Fruit fly (Drosophila melanogaster) whole organism, embryonic: Measurements from ENCODE around the gene CG43610.

Experiments
- Abd-B ChIP-seq: fragments of 200-800 bp; sonication (Bioruptor generic); optimal IDR thresholded peaks from 2 replicates; lab custom pipeline; 2018; ENCODE audit warnings: missing biosample characterization, mild to moderate bottlenecking, missing genetic modification characterization, moderate library complexity
- Bgb ChIP-seq: fragments of 200-800 bp; sonication (Bioruptor generic); IDR thresholded peaks from 2 replicates; pipeline ENCODE4 v1.3.6; 2022; ENCODE audit warnings: missing biosample characterization, missing genetic modification characterization; ENCODE audit not compliant: partially characterized antibody
- Bteb2 ChIP-seq: fragments of 200-800 bp; sonication (Bioruptor generic); optimal IDR thresholded peaks from 2 replicates; lab custom pipeline; 2016; ENCODE audit warnings: missing biosample characterization, missing genetic modification characterization
- CG10147 ChIP-seq: fragments of 200-800 bp; sonication (Bioruptor generic); optimal IDR thresholded peaks from 2 replicates; lab custom pipeline; 2019; ENCODE audit warnings: missing biosample characterization, mild to moderate bottlenecking, missing genetic modification characterization, moderate library complexity
- CG12071 ChIP-seq: fragments of 200-800 bp; sonication (Bioruptor generic); optimal IDR thresholded peaks from 3 replicates; lab custom pipeline; 2018; ENCODE audit warnings: missing biosample characterization, mild to moderate bottlenecking, missing genetic modification characterization
- CG12391 ChIP-seq: fragments of 200-800 bp; sonication (Bioruptor generic); optimal IDR thresholded peaks from 3 replicates; lab custom pipeline; 2018; ENCODE audit warnings: missing biosample characterization, mild to moderate bottlenecking, missing genetic modification characterization, moderate library complexity
- CG12659 ChIP-seq: fragments of 200-800 bp; sonication (Bioruptor generic); optimal IDR thresholded peaks from 3 replicates; lab custom pipeline; 2017; ENCODE audit warnings: mild to moderate bottlenecking, missing biosample characterization, missing genetic modification reagents, missing genetic modification characterization
- CG13296 ChIP-seq: fragments of 200-800 bp; sonication (Bioruptor generic); optimal IDR thresholded peaks from 3 replicates; lab custom pipeline; 2018; ENCODE audit warnings: missing biosample characterization, mild to moderate bottlenecking, missing genetic modification characterization
- CG14710 ChIP-seq: fragments of 200-800 bp; sonication (Bioruptor generic); optimal IDR thresholded peaks from 3 replicates; lab custom pipeline; 2019; ENCODE audit warnings: missing biosample characterization, mild to moderate bottlenecking, missing genetic modification characterization, moderate library complexity
- CG15514 ChIP-seq: fragments of 200-800 bp; sonication (Bioruptor generic); optimal IDR thresholded peaks from 3 replicates; lab custom pipeline; 2017; ENCODE audit warnings: missing biosample characterization, missing genetic modification characterization, mild to moderate bottlenecking, moderate library complexity, missing genetic modification reagents
- CG15601 ChIP-seq: fragments of 200-800 bp; sonication (Bioruptor generic); optimal IDR thresholded peaks from 3 replicates; lab custom pipeline; 2019; ENCODE audit warnings: missing biosample characterization, mild to moderate bottlenecking, missing genetic modification characterization, moderate library complexity
- CG31441 ChIP-seq: fragments of 200-800 bp; sonication (Bioruptor generic); IDR thresholded peaks from 2 replicates; pipeline ENCODE4 v1.3.6; 2022; ENCODE audit warnings: missing biosample characterization, missing genetic modification characterization
- CG32532 ChIP-seq: fragments of 200-800 bp; sonication (Bioruptor generic); IDR thresholded peaks from 2 replicates; pipeline ENCODE4 v1.3.6; 2022; ENCODE audit warnings: missing biosample characterization, missing genetic modification characterization
- CG34422 ChIP-seq: fragments of 200-800 bp; sonication (Bioruptor generic); IDR thresholded peaks from 3 replicates; pipeline ENCODE4 v1.3.6; 2022; ENCODE audit warnings: missing biosample characterization, missing genetic modification characterization
- CG4404 ChIP-seq: fragments of 200-800 bp; sonication (Bioruptor generic); IDR thresholded peaks from 2 replicates; pipeline ENCODE4 v1.3.6; 2022; ENCODE audit warnings: missing biosample characterization, missing genetic modification characterization
- CG6175 ChIP-seq: fragments of 200-800 bp; sonication (Bioruptor generic); IDR thresholded peaks from 3 replicates; pipeline ENCODE4 v1.3.6; 2022; ENCODE audit warnings: missing biosample characterization, missing genetic modification characterization
- CG7556 ChIP-seq: fragments of 200-800 bp; sonication (Bioruptor generic); optimal IDR thresholded peaks from 2 replicates; lab custom pipeline; 2017; ENCODE audit warnings: missing biosample characterization, mild to moderate bottlenecking, missing genetic modification characterization
- CG9215 ChIP-seq: fragments of 200-800 bp; sonication (Bioruptor generic); IDR thresholded peaks from 2 replicates; pipeline ENCODE4 v1.3.6; 2022; ENCODE audit warnings: missing biosample characterization, missing genetic modification characterization
- D19A ChIP-seq: fragments of 200-800 bp; optimal IDR thresholded peaks from 3 replicates; lab custom pipeline; 2019; ENCODE audit warnings: missing biosample characterization, mild to moderate bottlenecking, missing genetic modification characterization, moderate library complexity
- D19B ChIP-seq: fragments of 200-800 bp; sonication (Bioruptor generic); optimal IDR thresholded peaks from 2 replicates; lab custom pipeline; 2017; ENCODE audit warnings: missing biosample characterization, mild to moderate bottlenecking, missing genetic modification characterization
- E2f2 ChIP-seq: fragments of 200-800 bp; sonication (Bioruptor generic); IDR thresholded peaks from 2 replicates; pipeline ENCODE4 v1.3.6; 2022; ENCODE audit warnings: missing biosample characterization, missing genetic modification characterization
- Elba2 ChIP-seq: fragments of 200-800 bp; sonication (Bioruptor generic); optimal IDR thresholded peaks from 3 replicates; lab custom pipeline; 2016; ENCODE audit warnings: missing biosample characterization, missing genetic modification characterization
- Fer2 ChIP-seq: fragments of 200-800 bp; sonication (Bioruptor generic); optimal IDR thresholded peaks from 2 replicates; lab custom pipeline; 2018; ENCODE audit warnings: missing biosample characterization, mild to moderate bottlenecking, missing genetic modification characterization, moderate library complexity
- H2.0 ChIP-seq: fragments of 200-800 bp; sonication (Bioruptor generic); IDR thresholded peaks from 2 replicates; pipeline ENCODE4 v1.3.6; 2022; ENCODE audit warnings: missing biosample characterization, missing genetic modification characterization
- HLH3B ChIP-seq: fragments of 200-800 bp; sonication (Bioruptor generic); IDR thresholded peaks from 2 replicates; pipeline ENCODE4 v1.3.6; 2022; ENCODE audit warnings: missing biosample characterization, missing genetic modification characterization
- Meics ChIP-seq: fragments of 200-800 bp; sonication (Bioruptor generic); optimal IDR thresholded peaks from 2 replicates; lab custom pipeline; 2017; ENCODE audit warnings: missing biosample characterization, mild to moderate bottlenecking, missing genetic modification characterization
- NC2β ChIP-seq: fragments of 200-800 bp; sonication (Bioruptor generic); optimal IDR thresholded peaks from 2 replicates; lab custom pipeline; 2016; ENCODE audit warnings: missing biosample characterization, missing genetic modification characterization
- NK7.1 ChIP-seq: fragments of 200-800 bp; sonication (Bioruptor generic); optimal IDR thresholded peaks from 3 replicates; lab custom pipeline; 2016; ENCODE audit warnings: missing biosample characterization, missing genetic modification characterization
- Poxn ChIP-seq: fragments of 200-800 bp; sonication (Bioruptor generic); IDR thresholded peaks from 2 replicates; pipeline ENCODE4 v1.3.6; 2022; ENCODE audit warnings: missing biosample characterization, missing genetic modification characterization
- Ravus ChIP-seq: fragments of 200-800 bp; sonication (Bioruptor generic); IDR thresholded peaks from 2 replicates; pipeline ENCODE4 v1.3.6; 2022; ENCODE audit warnings: missing biosample characterization, missing genetic modification characterization
- Vsx1 ChIP-seq: fragments of 200-800 bp; sonication (Bioruptor generic); optimal IDR thresholded peaks from 2 replicates; lab custom pipeline; 2017; ENCODE audit warnings: missing biosample characterization, mild to moderate bottlenecking, missing genetic modification characterization, missing genetic modification reagents
- dysf ChIP-seq: fragments of 200-800 bp; sonication (Bioruptor generic); IDR thresholded peaks from 3 replicates; pipeline ENCODE4 v1.3.6; 2022; ENCODE audit warnings: missing biosample characterization, missing genetic modification characterization
- en ChIP-seq: fragments of 200-800 bp; sonication (Bioruptor generic); optimal IDR thresholded peaks from 2 replicates; lab custom pipeline; 2016; ENCODE audit warnings: missing biosample characterization, missing genetic modification characterization
- exex ChIP-seq: fragments of 200-800 bp; sonication (Bioruptor generic); optimal IDR thresholded peaks from 4 replicates; lab custom pipeline; 2018; ENCODE audit warnings: missing biosample characterization, mild to moderate bottlenecking, missing genetic modification characterization, moderate library complexity
- gt ChIP-seq: fragments of 200-800 bp; sonication (Bioruptor generic); IDR thresholded peaks from 2 replicates; pipeline ENCODE4 v1.3.6; 2022; ENCODE audit warnings: missing biosample characterization, missing genetic modification characterization
- hb ChIP-seq: fragments of 200-800 bp; sonication (Bioruptor generic); IDR thresholded peaks from 3 replicates; pipeline ENCODE4 v1.3.6; 2022; ENCODE audit warnings: missing biosample characterization, missing genetic modification characterization; ENCODE audit not compliant: partially characterized antibody
- hkb ChIP-seq, 2 experiments: fragments of 200-800 bp in 1 of 2; fragments of >200 bp in 1 of 2; sonication (Bioruptor generic) in 1 of 2; IDR thresholded peaks in 1 of 2; optimal IDR thresholded peaks in 1 of 2; 2 replicates each; pipeline versions ENCODE4 v1.3.6 to Lab custom; 2017 to 2022; ENCODE audit warnings: missing biosample characterization in 1 of 2, missing genetic modification characterization in 1 of 2
- ken ChIP-seq: fragments of 200-800 bp; sonication (Bioruptor generic); IDR thresholded peaks from 3 replicates; pipeline ENCODE4 v1.3.6; 2022; ENCODE audit warnings: missing biosample characterization, missing genetic modification characterization
- lmd ChIP-seq: fragments of 200-800 bp; sonication (Bioruptor generic); IDR thresholded peaks from 2 replicates; pipeline ENCODE4 v1.3.6; 2022; ENCODE audit warnings: missing biosample characterization, missing genetic modification characterization
- phol ChIP-seq: fragments of 200-800 bp; sonication (Bioruptor generic); optimal IDR thresholded peaks from 3 replicates; lab custom pipeline; 2018; ENCODE audit warnings: missing biosample characterization, mild to moderate bottlenecking, missing genetic modification characterization, moderate library complexity
- pnt ChIP-seq: fragments of 200-800 bp; sonication (Bioruptor generic); optimal IDR thresholded peaks from 3 replicates; lab custom pipeline; 2016; ENCODE audit warnings: missing biosample characterization, missing genetic modification characterization
- repo ChIP-seq: fragments of 200-800 bp; sonication (Bioruptor generic); optimal IDR thresholded peaks from 2 replicates; lab custom pipeline; 2016; ENCODE audit warnings: missing biosample characterization, missing genetic modification characterization
- stc ChIP-seq: fragments of 200-800 bp; sonication (Bioruptor generic); IDR thresholded peaks from 2 replicates; pipeline ENCODE4 v1.3.6; 2022; ENCODE audit warnings: missing biosample characterization, missing genetic modification characterization
- sug ChIP-seq: fragments of 200-800 bp; optimal IDR thresholded peaks from 2 replicates; lab custom pipeline; 2019; ENCODE audit warnings: missing biosample characterization, mild to moderate bottlenecking, missing genetic modification characterization, moderate library complexity
- tgo ChIP-seq: fragments of 200-800 bp; sonication (Bioruptor generic); IDR thresholded peaks from 3 replicates; pipeline ENCODE4 v1.3.6; 2022; ENCODE audit warnings: missing biosample characterization, missing genetic modification characterization
- tin ChIP-seq: fragments of 200-800 bp; sonication (Bioruptor generic); optimal IDR thresholded peaks from 3 replicates; lab custom pipeline; 2016; ENCODE audit warnings: missing biosample characterization, missing genetic modification characterization
- trh ChIP-seq: fragments of 200-800 bp; sonication (Bioruptor generic); optimal IDR thresholded peaks from 2 replicates; lab custom pipeline; 2016; ENCODE audit warnings: missing biosample characterization, missing genetic modification characterization
- unc-4 ChIP-seq: fragments of 200-800 bp; sonication (Bioruptor generic); IDR thresholded peaks from 2 replicates; pipeline ENCODE4 v1.3.6; 2022; ENCODE audit warnings: missing biosample characterization, missing genetic modification characterization; ENCODE audit not compliant: partially characterized antibody
- z ChIP-seq: fragments of 200-800 bp; sonication (Bioruptor generic); IDR thresholded peaks from 3 replicates; pipeline ENCODE4 v1.3.6; 2022; ENCODE audit warnings: missing biosample characterization, missing genetic modification characterization

The CG43610 gene

dm6 chr2L:6819230-6820049, 20.4 kb downstream of the CG43610 start (continued):
- TF ChIP-seq trh, result no peak
- 0 out of 2 replicates have a peak, but pooled peaks have one; percentile 15 for TF ChIP-seq CG4404 (GFP tag; lab: Robert Waterston, UW)
- no peak for TF ChIP-seq H2.0 (GFP tag; lab: Robert Waterston, UW)
- TF ChIP-seq CG34422 (GFP tag; lab: Robert Waterston, UW), result peak; percentile 33; the same call in 1 of the 3 replicates
- peak; percentile 62; the same call in 2 of the 3 replicates for TF ChIP-seq dysf
- TF ChIP-seq CG14710 (tag; lab: Kevin White, UChicago), result peak; percentile 32
- TF ChIP-seq Abd-B (GFP tag; lab: Kevin White, UChicago), result no peak
- no peak for TF ChIP-seq Ravus
- TF ChIP-seq D19A (tag; lab: Kevin White, UChicago), result peak; percentile 47
- no peak for TF ChIP-seq CG32532 (GFP tag; lab: Robert Waterston, UW)
- TF ChIP-seq NK7.1, result no peak
- no peak for TF ChIP-seq z (GFP tag; lab: Robert Waterston, UW)
- no peak for TF ChIP-seq hkb (optimal IDR thresholded peaks at IDR 0.05; lab: Kevin White, UChicago)
- TF ChIP-seq hkb (GFP tag; IDR thresholded peaks at IDR 0.05; lab: Robert Waterston, UW), result no peak
- TF ChIP-seq Meics, result peak; percentile 35
- no peak for TF ChIP-seq CG13296
- no peak for TF ChIP-seq Bgb
- no peak for TF ChIP-seq NC2β (GFP tag; lab: Kevin White, UChicago)
- TF ChIP-seq phol (tag; lab: Kevin White, UChicago), result peak; percentile 65
- peak; percentile 53 for TF ChIP-seq CG15601
- TF ChIP-seq CG12071 (GFP tag; lab: Kevin White, UChicago), result peak; percentile 20
- TF ChIP-seq CG15514, result no peak
- TF ChIP-seq CG9215 (GFP tag; lab: Robert Waterston, UW), result peak; percentile 50
- TF ChIP-seq E2f2, result 0 out of 2 replicates have a peak, but pooled peaks have one; percentile 13
- TF ChIP-seq CG12391 (tag; lab: Kevin White, UChicago), result peak; percentile 53
- 0 out of 3 replicates have a peak, but pooled peaks have one; percentile 15 for TF ChIP-seq tgo (GFP tag; lab: Robert Waterston, UW)
- no peak for TF ChIP-seq Fer2 (tag; lab: Kevin White, UChicago)
- 0 out of 2 replicates have a peak, but pooled peaks have one; percentile 19 for TF ChIP-seq HLH3B
- peak; percentile 15 for TF ChIP-seq CG12659
- no peak for TF ChIP-seq ken
- no peak for TF ChIP-seq tin (GFP tag; lab: Kevin White, UChicago)
- TF ChIP-seq sug, result peak; percentile 71
- TF ChIP-seq Elba2 (GFP tag; lab: Kevin White, UChicago), result no peak
- TF ChIP-seq Bteb2, result no peak
- TF ChIP-seq CG7556 (GFP tag; lab: Kevin White, UChicago), result peak; percentile 28
- TF ChIP-seq unc-4, result no peak
- TF ChIP-seq hb, result no peak
- no peak for TF ChIP-seq Poxn (GFP tag; lab: Robert Waterston, UW)
- no peak for TF ChIP-seq CG6175 (GFP tag; lab: Robert Waterston, UW)
- no peak for TF ChIP-seq en
- TF ChIP-seq exex (tag; lab: Kevin White, UChicago), result peak; percentile 88
- peak; percentile 55 for TF ChIP-seq CG31441 (GFP tag; lab: Robert Waterston, UW)
- no peak for TF ChIP-seq gt
- peak; percentile 12 for TF ChIP-seq D19B (GFP tag; lab: Kevin White, UChicago)
- TF ChIP-seq repo (GFP tag; lab: Kevin White, UChicago), result no peak
- TF ChIP-seq stc (GFP tag; lab: Robert Waterston, UW), result no peak
- peak; percentile 11 for TF ChIP-seq Vsx1 (GFP tag; lab: Kevin White, UChicago)
- TF ChIP-seq CG10147 (GFP tag; lab: Kevin White, UChicago), result peak; percentile 18
- peak; percentile 27; the same call in 1 of the 2 replicates for TF ChIP-seq lmd (GFP tag; lab: Robert Waterston, UW)
- TF ChIP-seq pnt (GFP tag; lab: Kevin White, UChicago), result peak; percentile 27
